Worm (Caenorhabditis elegans) whole organism, L4 larva: ENCODE results near the gene oga-1.
A peak's percentile ranks its signal among the peaks of the same experiment; 100 is the strongest.

Source experiments
- D1046.2 ChIP-seq: fragments of 200-800 bp; sonication (Bioruptor generic); IDR thresholded peaks from 2 replicates; pipeline ENCODE4 v1.3.6; 2022; ENCODE audit warnings: missing genetic modification characterization, missing compliant biosample characterization
- F26F4.8 ChIP-seq: fragments of 200-800 bp; sonication (Bioruptor generic); conservative IDR thresholded peaks from 2 replicates; pipeline ENCODE4 v1.3.6; 2022; ENCODE audit warnings: missing genetic modification characterization, missing compliant biosample characterization
- F37D6.2 ChIP-seq: sonication (generic microtip); optimal IDR thresholded peaks from 2 replicates; lab custom pipeline; 2016; ENCODE audit warnings: mild to moderate bottlenecking, missing genetic modification characterization, missing compliant biosample characterization
- F44E2.7 ChIP-seq: fragments of 200-800 bp; sonication (Bioruptor generic); IDR thresholded peaks from 2 replicates; pipeline ENCODE4 v2.1.2; 2022; ENCODE audit warnings: missing genetic modification characterization, missing compliant biosample characterization
- F49E8.2 ChIP-seq: sonication (generic microtip); optimal IDR thresholded peaks from 2 replicates; lab custom pipeline; 2016; ENCODE audit warnings: missing compliant biosample characterization, mild to moderate bottlenecking, missing genetic modification characterization, borderline replicate concordance
- T26A8.4 ChIP-seq: fragments of 200-800 bp; sonication (Bioruptor generic); IDR thresholded peaks from 2 replicates; pipeline ENCODE4 v1.3.6; 2022; ENCODE audit warnings: missing genetic modification characterization, missing compliant biosample characterization
- Y48G9A.11 ChIP-seq: fragments of 200-800 bp; sonication (Bioruptor generic); IDR thresholded peaks from 2 replicates; pipeline ENCODE4 v1.3.6; 2022; ENCODE audit warnings: missing genetic modification reagents, missing genetic modification characterization, missing compliant biosample characterization
- Y75B8A.6 ChIP-seq: fragments of 200-800 bp; sonication (Bioruptor generic); IDR thresholded peaks from 2 replicates; pipeline ENCODE4 v1.3.6; 2022; ENCODE audit warnings: missing genetic modification reagents, missing genetic modification characterization, missing compliant biosample characterization
- ZK546.5 ChIP-seq, 2 experiments: sonication (generic microtip); optimal IDR thresholded peaks; 2 replicates each; lab custom pipeline; 2017; ENCODE audit warnings: missing biosample characterization in 2 of 2, missing genetic modification characterization in 2 of 2
- aly-2 ChIP-seq: sonication (generic microtip); optimal IDR thresholded peaks from 2 replicates; lab custom pipeline; 2018; ENCODE audit warnings: missing biosample characterization, missing genetic modification characterization
- attf-4 ChIP-seq: sonication (generic microtip); optimal IDR thresholded peaks from 3 replicates; lab custom pipeline; 2017; ENCODE audit warnings: missing biosample characterization, missing genetic modification characterization
- ceh-44 ChIP-seq: fragments of 200-800 bp; sonication (Bioruptor generic); IDR thresholded peaks from 2 replicates; pipeline ENCODE4 v1.3.6; 2022; ENCODE audit warnings: missing genetic modification reagents, missing genetic modification characterization, missing compliant biosample characterization
- ceh-82 ChIP-seq: sonication (generic microtip); optimal IDR thresholded peaks from 2 replicates; lab custom pipeline; 2017; ENCODE audit warnings: missing biosample characterization, missing genetic modification characterization
- cey-2 ChIP-seq: sonication (generic microtip); optimal IDR thresholded peaks from 3 replicates; lab custom pipeline; 2017; ENCODE audit warnings: missing genetic modification characterization, mild to moderate bottlenecking, missing compliant biosample characterization, antibody characterized with exemption, borderline replicate concordance; ENCODE audit not compliant: insufficient read depth
- ctbp-1 ChIP-seq: fragments of 200-800 bp; sonication (Bioruptor generic); IDR thresholded peaks from 2 replicates; pipeline ENCODE4 v1.3.6; 2022; ENCODE audit warnings: missing genetic modification reagents, missing genetic modification characterization, missing compliant biosample characterization
- daf-16 ChIP-seq, 3 experiments: sonication (generic microtip); optimal IDR thresholded peaks; 2 replicates each; lab custom pipeline; 2016 to 2017; ENCODE audit warnings: missing genetic modification characterization in 3 of 3, missing genetic modification reagents in 3 of 3, mild to moderate bottlenecking in 2 of 3, missing compliant biosample characterization in 2 of 3, missing biosample characterization in 1 of 3, moderate library complexity in 1 of 3
- dmd-6 ChIP-seq: fragments of 200-800 bp; sonication (Bioruptor generic); IDR thresholded peaks from 2 replicates; pipeline ENCODE4 v1.3.6; 2022; ENCODE audit warnings: missing genetic modification reagents, missing genetic modification characterization, missing compliant biosample characterization
- egl-27 ChIP-seq: sonication (generic microtip); optimal IDR thresholded peaks from 3 replicates; lab custom pipeline; 2017; ENCODE audit warnings: missing biosample characterization, missing genetic modification reagents, missing genetic modification characterization
- egl-43 ChIP-seq: fragments of 200-800 bp; sonication (Bioruptor generic); IDR thresholded peaks from 2 replicates; pipeline ENCODE4 v1.3.6; 2022; ENCODE audit warnings: missing genetic modification reagents, missing genetic modification characterization, missing compliant biosample characterization
- fkh-10 ChIP-seq: fragments of 150-350 bp; optimal IDR thresholded peaks from 2 replicates; lab custom pipeline; 2014; ENCODE audit warnings: missing biosample characterization, missing genetic modification reagents, missing genetic modification characterization
- gei-8 ChIP-seq: fragments of 200-800 bp; sonication (Bioruptor generic); optimal IDR thresholded peaks from 2 replicates; lab custom pipeline; 2018; ENCODE audit warnings: mild to moderate bottlenecking, missing genetic modification characterization, missing compliant biosample characterization
- hif-1 ChIP-seq, 2 experiments: sonication (generic microtip); optimal IDR thresholded peaks; 2 replicates each; lab custom pipeline; 2016 to 2017; ENCODE audit warnings: missing compliant biosample characterization in 2 of 2, missing genetic modification characterization in 2 of 2, missing genetic modification reagents in 2 of 2, missing genotype in 2 of 2, mild to moderate bottlenecking in 1 of 2
- lim-7 ChIP-seq: fragments of 200-800 bp; sonication (Bioruptor generic); IDR thresholded peaks from 2 replicates; pipeline ENCODE4 v1.3.6; 2022; ENCODE audit warnings: missing genetic modification characterization, missing compliant biosample characterization
- lin-39 ChIP-seq: fragments of 150-350 bp; optimal IDR thresholded peaks from 2 replicates; lab custom pipeline; 2014; ENCODE audit warnings: missing biosample characterization, missing genetic modification reagents, missing genetic modification characterization
- lsy-2 ChIP-seq, 2 experiments: fragments of 150-350 bp in 1 of 2; sonication (generic microtip) in 1 of 2; optimal IDR thresholded peaks; 2 replicates each; lab custom pipeline; 2014 to 2017; ENCODE audit warnings: missing biosample characterization in 2 of 2, missing genetic modification characterization in 2 of 2
- mdl-1 ChIP-seq, 2 experiments: fragments of 150-350 bp in 1 of 2; sonication (generic microtip) in 1 of 2; optimal IDR thresholded peaks; 2 replicates each; lab custom pipeline; 2014 to 2017; ENCODE audit warnings: missing biosample characterization in 2 of 2, missing genetic modification characterization in 2 of 2
- mdt-29 ChIP-seq: fragments of 200-800 bp; sonication (Bioruptor generic); IDR thresholded peaks from 2 replicates; pipeline ENCODE4 v1.3.6; 2022; ENCODE audit warnings: missing genetic modification reagents, missing genetic modification characterization, missing compliant biosample characterization
- mxl-3 ChIP-seq: fragments of 200-800 bp; sonication (Bioruptor generic); optimal IDR thresholded peaks from 2 replicates; lab custom pipeline; 2018; ENCODE audit warnings: mild to moderate bottlenecking, missing genetic modification characterization, missing compliant biosample characterization
- nhr-28 ChIP-seq: fragments of 150-350 bp; optimal IDR thresholded peaks from 2 replicates; lab custom pipeline; 2014; ENCODE audit warnings: missing biosample characterization, missing genetic modification characterization
- nhr-42 ChIP-seq: fragments of 200-800 bp; sonication (Bioruptor generic); IDR thresholded peaks from 2 replicates; pipeline ENCODE4 v1.3.6; 2022; ENCODE audit warnings: missing genetic modification characterization, missing compliant biosample characterization
- nhr-6 ChIP-seq: fragments of 150-350 bp; optimal IDR thresholded peaks from 2 replicates; lab custom pipeline; 2014; ENCODE audit warnings: missing biosample characterization, missing genetic modification characterization
- nhr-77 ChIP-seq: fragments of 150-350 bp; optimal IDR thresholded peaks from 2 replicates; lab custom pipeline; 2014; ENCODE audit warnings: missing biosample characterization, missing genetic modification characterization
- rbr-2 ChIP-seq: sonication (generic microtip); optimal IDR thresholded peaks from 2 replicates; lab custom pipeline; 2016; ENCODE audit warnings: missing genotype, missing genetic modification characterization, missing compliant biosample characterization
- tag-97 ChIP-seq: fragments of 200-800 bp; sonication (Bioruptor generic); IDR thresholded peaks from 2 replicates; pipeline ENCODE4 v1.3.6; 2022; ENCODE audit warnings: missing genetic modification characterization, missing compliant biosample characterization
- unc-39 ChIP-seq: sonication (generic microtip); optimal IDR thresholded peaks from 2 replicates; lab custom pipeline; 2017; ENCODE audit warnings: missing biosample characterization, missing genetic modification characterization
- unc-62 ChIP-seq, 3 experiments: fragments of 150-350 bp in 1 of 3; sonication (generic microtip); optimal IDR thresholded peaks in 2 of 3; peaks in 1 of 3; 1 replicate in 1 of 3; 2 replicates in 2 of 3; lab custom pipeline; 2014 to 2017; ENCODE audit warnings: missing biosample characterization in 3 of 3, missing genetic modification characterization in 3 of 3, missing genetic modification reagents in 3 of 3, missing genotype in 1 of 3
- vab-7 ChIP-seq: fragments of 200-800 bp; sonication (Bioruptor generic); IDR thresholded peaks from 2 replicates; pipeline ENCODE4 v1.3.6; 2022; ENCODE audit warnings: missing genetic modification reagents, missing genetic modification characterization, missing compliant biosample characterization
- zag-1 ChIP-seq: fragments of 150-350 bp; optimal IDR thresholded peaks from 2 replicates; lab custom pipeline; 2014; ENCODE audit warnings: missing biosample characterization, missing genetic modification characterization
- zip-2 ChIP-seq: fragments of 150-350 bp; optimal IDR thresholded peaks from 2 replicates; lab custom pipeline; 2014; ENCODE audit warnings: missing biosample characterization, missing genetic modification characterization
- ztf-11 ChIP-seq: fragments of 150-350 bp; optimal IDR thresholded peaks from 2 replicates; lab custom pipeline; 2014; ENCODE audit warnings: missing biosample characterization, missing genetic modification characterization
- ztf-7 ChIP-seq: fragments of 150-350 bp; optimal IDR thresholded peaks from 2 replicates; lab custom pipeline; 2014; ENCODE audit warnings: missing biosample characterization, missing genetic modification characterization

oga-1 gene

ce11 chrX:9372987-9373386 lies 25.8 kb upstream of the oga-1 start (continued):
- TF ChIP-seq rbr-2 (tag; lab: Kevin White, UChicago) (peak; percentile 70), attf-4 (tag; lab: Kevin White, UChicago) (no peak), T26A8.4 (GFP tag; lab: Robert Waterston, UW) (peak; percentile 75; the same call in 1 of the 2 replicates), nhr-28 (tag; lab: Kevin White, UChicago) (no peak), mdl-1 (tag; optimal IDR thresholded peaks at IDR 0.05; lab: Kevin White, UChicago) (no peak)
- TF ChIP-seq, all 104 proteins: peak for 48

ce11 chrX:9372221-9372620 lies 25.0 kb upstream of the oga-1 start:
- no peak for TF ChIP-seq Y48G9A.11 (GFP tag; lab: Robert Waterston, UW)
- TF ChIP-seq unc-62 (GFP tag; optimal IDR thresholded peaks at IDR 0.05 in 1 of 2; lab: Kevin White, UChicago): peak in 1 of 2 experiments; percentile 28
- no peak for TF ChIP-seq unc-62 (tag; optimal IDR thresholded peaks at IDR 0.05; lab: Kevin White, UChicago)
- TF ChIP-seq ctbp-1 (GFP tag; lab: Robert Waterston, UW): no peak
- TF ChIP-seq, all 104 proteins: peak for 1

- TF ChIP-seq nhr-28 (tag; lab: Kevin White, UChicago) (peak; percentile 46), aly-2 (no peak), egl-43 (GFP tag; lab: Robert Waterston, UW) (no peak), cey-2 (tag; lab: Kevin White, UChicago) (no peak), unc-39 (tag; lab: Kevin White, UChicago) (no peak), lsy-2 (tag; optimal IDR thresholded peaks at IDR 0.05; lab: Kevin White, UChicago) (no peak), F37D6.2 (tag; lab: Kevin White, UChicago) (no peak), nhr-77 (tag; lab: Kevin White, UChicago) (no peak), nhr-6 (tag; lab: Kevin White, UChicago) (no peak), ztf-11 (no peak), unc-62 (GFP tag; optimal IDR thresholded peaks at IDR 0.05 in 1 of 2; lab: Kevin White, UChicago) (no peak), unc-62 (tag; optimal IDR thresholded peaks at IDR 0.05; lab: Kevin White, UChicago) (no peak), zip-2 (tag; lab: Kevin White, UChicago) (no peak), attf-4 (tag; lab: Kevin White, UChicago) (no peak), Y75B8A.6 (GFP tag; lab: Robert Waterston, UW) (no peak), daf-16 (GFP tag; optimal IDR thresholded peaks at IDR 0.05; lab: Kevin White, UChicago) (no peak), daf-16 (tag; optimal IDR thresholded peaks at IDR 0.05; lab: Kevin White, UChicago) (peak; percentile 28), Y48G9A.11 (GFP tag; lab: Robert Waterston, UW) (no peak), lim-7 (no peak), D1046.2 (GFP tag; lab: Robert Waterston, UW) (no peak), vab-7 (GFP tag; lab: Robert Waterston, UW) (no peak), F44E2.7 (GFP tag; lab: Robert Waterston, UW) (no peak), egl-27 (tag; lab: Kevin White, UChicago) (no peak), dmd-6 (GFP tag; lab: Robert Waterston, UW) (peak; percentile 78)
- TF ChIP-seq, all 104 proteins: peak for 3
These were observed 22.7 kb upstream of the oga-1 start for ce11 chrX:9369927-9370326.

DNA sequence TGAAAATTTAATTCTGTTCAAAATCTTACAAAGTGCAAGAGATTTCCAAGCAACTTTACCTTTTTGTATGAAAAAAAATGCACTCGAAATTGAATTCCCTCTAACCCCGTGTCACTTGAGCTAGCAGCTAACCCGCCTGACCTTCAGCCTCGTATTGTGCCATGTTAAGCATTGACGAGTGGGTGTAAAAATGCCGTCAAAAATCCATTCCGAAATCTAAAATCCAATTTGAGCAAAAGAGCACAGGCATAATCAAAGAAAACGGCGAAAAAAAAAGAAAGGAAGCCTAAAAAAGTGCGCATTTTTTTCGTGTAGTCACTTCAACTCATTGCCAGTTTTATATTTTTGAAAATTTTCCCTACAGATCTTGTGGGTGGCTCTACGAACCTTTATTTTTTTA lies 17.3 kb upstream of the oga-1 start, which contains the start of gene pkc-2:
TSS of gene pkc-2 (plus strand) at position 318 of the 400 bp plus-strand sequence.
- TF ChIP-seq fkh-10 (GFP tag; lab: Kevin White, UChicago) (peak; percentile 88), F44E2.7 (GFP tag; lab: Robert Waterston, UW) (no peak)

DNA sequence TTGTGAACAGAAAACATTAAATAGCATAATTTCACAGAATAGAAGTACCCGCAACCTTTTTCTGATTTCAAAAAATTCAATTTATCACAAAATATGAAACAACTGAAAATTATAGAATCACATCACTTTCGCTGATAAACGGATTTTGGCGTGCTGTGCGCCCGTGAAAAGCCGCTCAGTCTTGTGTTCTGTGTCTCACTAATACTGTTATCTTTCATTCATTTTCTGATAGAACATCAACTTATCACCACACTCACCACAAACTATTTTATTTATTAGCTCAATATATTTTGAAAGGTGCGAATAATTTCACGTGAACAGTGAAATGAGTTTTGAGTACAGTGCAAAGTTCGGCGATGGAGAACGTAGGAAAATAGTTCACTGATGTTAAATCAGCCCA lies 16.9 kb upstream of the oga-1 start:
- no peak for TF ChIP-seq zag-1 (tag; lab: Kevin White, UChicago)
- TF ChIP-seq nhr-6 (tag; lab: Kevin White, UChicago): no peak
- TF ChIP-seq egl-43 (GFP tag; lab: Robert Waterston, UW): no peak
- TF ChIP-seq egl-27 (tag; lab: Kevin White, UChicago): no peak
- TF ChIP-seq ztf-7 (tag; lab: Kevin White, UChicago): no peak
- no peak for TF ChIP-seq fkh-10 (GFP tag; lab: Kevin White, UChicago)
- no peak for TF ChIP-seq ZK546.5 (tag; optimal IDR thresholded peaks at IDR 0.05; lab: Kevin White, UChicago)
- TF ChIP-seq hif-1 (tag; optimal IDR thresholded peaks at IDR 0.05; lab: Kevin White, UChicago): no peak
- no peak for TF ChIP-seq mxl-3 (GFP tag; lab: Kevin White, UChicago)
- TF ChIP-seq lin-39: no peak
- no peak for TF ChIP-seq gei-8
- no peak for TF ChIP-seq tag-97 (GFP tag; lab: Robert Waterston, UW)
- TF ChIP-seq nhr-42: no peak
- no peak for TF ChIP-seq D1046.2 (GFP tag; lab: Robert Waterston, UW)
- TF ChIP-seq daf-16 (GFP tag; optimal IDR thresholded peaks at IDR 0.05; lab: Kevin White, UChicago): no peak
- peak; percentile 77 for TF ChIP-seq daf-16 (tag; optimal IDR thresholded peaks at IDR 0.05; lab: Kevin White, UChicago)
- TF ChIP-seq ceh-82: no peak
- TF ChIP-seq F26F4.8 (GFP tag; lab: Robert Waterston, UW): no peak
- TF ChIP-seq mdt-29: no peak
- TF ChIP-seq aly-2: no peak
- no peak for TF ChIP-seq F49E8.2 (tag; lab: Kevin White, UChicago)
- TF ChIP-seq Y75B8A.6 (GFP tag; lab: Robert Waterston, UW): no peak
- no peak for TF ChIP-seq rbr-2 (tag; lab: Kevin White, UChicago)
- TF ChIP-seq ceh-44 (GFP tag; lab: Robert Waterston, UW): no peak
